Fruit fly (Drosophila melanogaster) whole organism, prepupa: ENCODE data around the gene CG15498.
A peak's percentile ranks its signal among the peaks of the same experiment; 100 is the strongest.

Experiments used
- Blimp-1 ChIP-seq: fragments of 200-800 bp; sonication (Bioruptor generic); optimal IDR thresholded peaks from 3 replicates; lab custom pipeline; 2017; ENCODE audit warnings: missing biosample characterization, missing genetic modification characterization, mild to moderate bottlenecking, moderate library complexity, missing genetic modification reagents
- CG10669 ChIP-seq: fragments of 200-800 bp; sonication (Bioruptor generic); optimal IDR thresholded peaks from 3 replicates; lab custom pipeline; 2018; ENCODE audit warnings: missing biosample characterization, mild to moderate bottlenecking, missing genetic modification characterization, moderate library complexity
- CG11294 ChIP-seq: fragments of 200-800 bp; sonication (Bioruptor generic); IDR thresholded peaks from 2 replicates; pipeline ENCODE4 v1.3.6; 2022; ENCODE audit warnings: missing biosample characterization, missing genetic modification characterization
- CG11762 ChIP-seq: fragments of 200-800 bp; sonication (Bioruptor generic); optimal IDR thresholded peaks from 3 replicates; lab custom pipeline; 2016; ENCODE audit warnings: missing biosample characterization, missing genetic modification characterization; ENCODE audit not compliant: insufficient read depth
- CG11902 ChIP-seq: fragments of 200-800 bp; sonication (Bioruptor generic); optimal IDR thresholded peaks from 3 replicates; lab custom pipeline; 2016; ENCODE audit warnings: missing biosample characterization, missing genetic modification characterization
- CG16779 ChIP-seq: fragments of 200-800 bp; sonication (Bioruptor generic); optimal IDR thresholded peaks from 3 replicates; lab custom pipeline; 2017; ENCODE audit warnings: missing biosample characterization, mild to moderate bottlenecking, missing genetic modification characterization
- CG31627 ChIP-seq: fragments of 200-800 bp; sonication (Bioruptor generic); optimal IDR thresholded peaks from 3 replicates; lab custom pipeline; 2016; ENCODE audit warnings: missing biosample characterization, missing genetic modification characterization
- CG32006 ChIP-seq: fragments of 200-800 bp; sonication (Bioruptor generic); optimal IDR thresholded peaks from 3 replicates; lab custom pipeline; 2017; ENCODE audit warnings: missing biosample characterization, mild to moderate bottlenecking, missing genetic modification characterization
- CG3919 ChIP-seq: fragments of 200-800 bp; sonication (Bioruptor generic); optimal IDR thresholded peaks from 3 replicates; lab custom pipeline; 2016; ENCODE audit warnings: missing biosample characterization, missing genetic modification characterization
- CG6276 ChIP-seq: fragments of 200-800 bp; sonication (Bioruptor generic); optimal IDR thresholded peaks from 2 replicates; lab custom pipeline; 2017; ENCODE audit warnings: missing biosample characterization, mild to moderate bottlenecking, missing genetic modification characterization
- CG6808 ChIP-seq: fragments of 200-800 bp; sonication (Bioruptor generic); optimal IDR thresholded peaks from 3 replicates; lab custom pipeline; 2017; ENCODE audit warnings: missing biosample characterization, missing genetic modification characterization, mild to moderate bottlenecking, moderate library complexity, missing genetic modification reagents
- CG6854 ChIP-seq: fragments of 200-800 bp; sonication (Bioruptor generic); optimal IDR thresholded peaks from 2 replicates; lab custom pipeline; 2017; ENCODE audit warnings: missing biosample characterization, mild to moderate bottlenecking, missing genetic modification characterization
- CG7368 ChIP-seq: fragments of 200-800 bp; sonication (Bioruptor generic); optimal IDR thresholded peaks from 3 replicates; lab custom pipeline; 2016; ENCODE audit warnings: missing biosample characterization, missing genetic modification characterization
- CG8119 ChIP-seq: fragments of 200-800 bp; sonication (Bioruptor generic); IDR thresholded peaks from 3 replicates; pipeline ENCODE4 v1.3.6; 2022; ENCODE audit warnings: missing biosample characterization, missing genetic modification characterization
- CG8319 ChIP-seq: fragments of 200-800 bp; sonication (Bioruptor generic); optimal IDR thresholded peaks from 3 replicates; lab custom pipeline; 2016; ENCODE audit warnings: missing biosample characterization, missing genetic modification characterization
- CG8632 ChIP-seq: fragments of 200-800 bp; sonication (Bioruptor generic); optimal IDR thresholded peaks from 3 replicates; lab custom pipeline; 2016; ENCODE audit warnings: missing biosample characterization, missing genetic modification characterization
- CG9139 ChIP-seq: fragments of 200-800 bp; sonication (Bioruptor generic); optimal IDR thresholded peaks from 3 replicates; lab custom pipeline; 2017; ENCODE audit warnings: missing biosample characterization, mild to moderate bottlenecking, missing genetic modification characterization
- Eip75B ChIP-seq: fragments of 200-800 bp; sonication (Bioruptor generic); optimal IDR thresholded peaks from 3 replicates; lab custom pipeline; 2016; ENCODE audit warnings: missing biosample characterization, missing genetic modification characterization
- Eip78C ChIP-seq: fragments of 200-800 bp; sonication (Bioruptor generic); peaks from one replicate; lab custom pipeline; 2016; ENCODE audit warnings: missing biosample characterization, missing genetic modification characterization
- Eip93F ChIP-seq: fragments of 200-800 bp; sonication (Bioruptor generic); optimal IDR thresholded peaks from 2 replicates; lab custom pipeline; 2016; ENCODE audit warnings: missing biosample characterization, mild to moderate bottlenecking, missing genetic modification characterization
- Ets96B ChIP-seq: fragments of 200-800 bp; optimal IDR thresholded peaks from 2 replicates; lab custom pipeline; 2019; ENCODE audit warnings: missing biosample characterization, mild to moderate bottlenecking, missing genetic modification characterization, moderate library complexity
- Gug ChIP-seq: fragments of 200-800 bp; sonication (Bioruptor generic); IDR thresholded peaks from 2 replicates; pipeline ENCODE4 v1.3.6; 2022; ENCODE audit warnings: missing biosample characterization, missing genetic modification characterization
- Hr38 ChIP-seq: sonication (Bioruptor generic); optimal IDR thresholded peaks from 2 replicates; lab custom pipeline; 2016; ENCODE audit warnings: missing biosample characterization, missing genetic modification characterization
- Hr39 ChIP-seq: fragments of 200-800 bp; sonication (Bioruptor generic); optimal IDR thresholded peaks from 2 replicates; lab custom pipeline; 2016; ENCODE audit warnings: missing biosample characterization, missing genetic modification characterization
- Hr4 ChIP-seq: fragments of 200-800 bp; sonication (Bioruptor generic); optimal IDR thresholded peaks from 3 replicates; lab custom pipeline; 2016; ENCODE audit warnings: missing biosample characterization, missing genetic modification characterization
- Met ChIP-seq: fragments of 200-800 bp; sonication (Bioruptor generic); optimal IDR thresholded peaks from 3 replicates; lab custom pipeline; 2016; ENCODE audit warnings: missing biosample characterization, missing genetic modification characterization
- OdsH ChIP-seq: fragments of 200-800 bp; sonication (Bioruptor generic); optimal IDR thresholded peaks from 3 replicates; lab custom pipeline; 2016; ENCODE audit warnings: missing biosample characterization, missing genetic modification characterization
- Smox ChIP-seq: fragments of 200-800 bp; sonication (Bioruptor generic); optimal IDR thresholded peaks from 3 replicates; lab custom pipeline; 2016; ENCODE audit warnings: missing biosample characterization, missing genetic modification characterization
- Sox102F ChIP-seq: fragments of 200-800 bp; sonication (Bioruptor generic); optimal IDR thresholded peaks from 2 replicates; lab custom pipeline; 2016; ENCODE audit warnings: missing biosample characterization, mild to moderate bottlenecking, missing genetic modification characterization
- Sox14 ChIP-seq: fragments of 200-800 bp; sonication (Bioruptor generic); optimal IDR thresholded peaks from 3 replicates; lab custom pipeline; 2016; ENCODE audit warnings: missing biosample characterization, missing genetic modification characterization
- Sox15 ChIP-seq: fragments of 200-800 bp; sonication (Bioruptor generic); optimal IDR thresholded peaks from 3 replicates; lab custom pipeline; 2016; ENCODE audit warnings: missing biosample characterization, missing genetic modification characterization
- achi ChIP-seq: fragments of 200-800 bp; sonication (Bioruptor generic); optimal IDR thresholded peaks from 3 replicates; lab custom pipeline; 2016; ENCODE audit warnings: missing biosample characterization, missing genetic modification characterization
- acj6 ChIP-seq: fragments of 200-800 bp; sonication (Bioruptor generic); optimal IDR thresholded peaks from 3 replicates; lab custom pipeline; 2016; ENCODE audit warnings: missing biosample characterization, missing genetic modification characterization
- cyc ChIP-seq: fragments of 200-800 bp; sonication (Bioruptor generic); optimal IDR thresholded peaks from 3 replicates; lab custom pipeline; 2016; ENCODE audit warnings: missing biosample characterization, missing genetic modification characterization
- dsx ChIP-seq: fragments of 200-800 bp; optimal IDR thresholded peaks from 3 replicates; lab custom pipeline; 2019; ENCODE audit warnings: missing biosample characterization, mild to moderate bottlenecking, missing genetic modification characterization, moderate library complexity; ENCODE audit not compliant: poor library complexity, severe bottlenecking
- eg ChIP-seq: fragments of 200-800 bp; sonication (Bioruptor generic); IDR thresholded peaks from 3 replicates; pipeline ENCODE4 v1.3.6; 2022; ENCODE audit warnings: missing biosample characterization, missing genetic modification characterization
- fd59A ChIP-seq: fragments of 200-800 bp; sonication (Bioruptor generic); optimal IDR thresholded peaks from 2 replicates; lab custom pipeline; 2017; ENCODE audit warnings: missing biosample characterization, mild to moderate bottlenecking, missing genetic modification characterization, missing genetic modification reagents
- fd85E ChIP-seq: fragments of 200-800 bp; sonication (Bioruptor generic); optimal IDR thresholded peaks from 3 replicates; lab custom pipeline; 2016; ENCODE audit warnings: missing biosample characterization, missing genetic modification characterization
- fkh ChIP-seq: fragments of 200-800 bp; sonication (Bioruptor generic); optimal IDR thresholded peaks from 3 replicates; lab custom pipeline; 2017; ENCODE audit warnings: missing biosample characterization, mild to moderate bottlenecking, missing genetic modification characterization, moderate library complexity
- lz ChIP-seq: fragments of 200-800 bp; sonication (Bioruptor generic); optimal IDR thresholded peaks from 3 replicates; lab custom pipeline; 2016; ENCODE audit warnings: missing biosample characterization, missing genetic modification characterization
- net ChIP-seq: fragments of 200-800 bp; sonication (Bioruptor generic); optimal IDR thresholded peaks from 3 replicates; lab custom pipeline; 2016; ENCODE audit warnings: missing biosample characterization, missing genetic modification characterization
- salr ChIP-seq, 2 experiments: fragments of 200-800 bp; sonication (Bioruptor generic); optimal IDR thresholded peaks; 3 replicates each; lab custom pipeline; 2016 to 2018; ENCODE audit warnings: missing biosample characterization in 2 of 2, missing genetic modification characterization in 2 of 2, mild to moderate bottlenecking in 1 of 2
- spab ChIP-seq: fragments of 200-800 bp; sonication (Bioruptor generic); optimal IDR thresholded peaks from 2 replicates; lab custom pipeline; 2017; ENCODE audit warnings: missing biosample characterization, mild to moderate bottlenecking, missing genetic modification characterization, missing genetic modification reagents
- ss ChIP-seq, 2 experiments: fragments of 200-800 bp; sonication (Bioruptor generic); optimal IDR thresholded peaks; 2 replicates in 1 of 2; 3 replicates in 1 of 2; lab custom pipeline; 2017 to 2018; ENCODE audit warnings: mild to moderate bottlenecking in 2 of 2, missing biosample characterization in 2 of 2, missing genetic modification characterization in 2 of 2, moderate library complexity in 1 of 2
- svp ChIP-seq: fragments of 200-800 bp; sonication (Bioruptor generic); peaks from one replicate; lab custom pipeline; 2016; ENCODE audit warnings: missing biosample characterization, missing genetic modification characterization
- topi ChIP-seq: fragments of 200-800 bp; sonication (Bioruptor generic); optimal IDR thresholded peaks from 3 replicates; lab custom pipeline; 2016; ENCODE audit warnings: missing biosample characterization, missing genetic modification characterization
- vri ChIP-seq: fragments of 200-800 bp; sonication (Bioruptor generic); optimal IDR thresholded peaks from 3 replicates; lab custom pipeline; 2016; ENCODE audit warnings: missing biosample characterization, mild to moderate bottlenecking, missing genetic modification characterization

Gene CG15498

DNA sequence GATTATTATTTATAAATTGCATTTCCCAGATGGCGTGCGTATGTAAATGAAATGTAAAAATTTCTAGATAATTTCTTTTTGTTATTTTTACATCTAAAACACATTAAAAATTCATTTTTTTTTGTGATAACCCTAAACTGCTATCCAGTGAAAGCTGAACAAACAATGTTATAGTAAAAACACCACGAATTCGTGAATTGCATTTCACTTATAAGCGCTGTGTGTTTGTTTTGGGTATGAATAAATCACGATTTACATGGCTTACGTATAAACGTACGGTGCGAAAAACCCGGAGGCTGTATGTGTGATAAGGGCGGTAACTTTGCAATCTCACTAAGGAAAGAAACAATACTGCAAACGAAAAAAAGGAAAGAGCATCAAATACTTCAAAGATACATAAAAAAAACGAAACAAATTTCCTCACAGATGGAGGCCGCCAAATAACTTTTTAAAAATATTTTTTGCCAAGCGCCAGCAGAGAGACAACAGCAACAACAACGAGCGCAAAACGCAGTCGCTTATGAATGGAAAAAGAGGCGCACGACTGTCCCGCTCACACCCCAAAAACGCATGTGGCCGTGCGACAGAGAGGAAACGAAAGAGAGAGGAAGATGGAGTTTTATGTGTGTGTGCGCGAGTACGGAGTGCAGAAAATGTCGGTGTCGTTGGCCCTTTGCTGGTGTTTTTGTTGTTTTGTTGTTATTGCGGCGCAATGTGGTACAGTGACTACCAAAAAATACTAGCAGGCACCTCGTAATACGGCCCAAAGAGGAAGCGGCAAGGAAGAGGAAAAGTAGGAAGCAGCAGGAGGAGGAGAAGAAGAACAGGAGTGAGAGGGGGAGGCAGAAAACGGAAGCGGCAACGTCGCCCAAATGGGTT, 37.5 kb upstream of the CG15498 start (continued):
- TF ChIP-seq dsx (peak; percentile 95), CG6854 (GFP tag; lab: Kevin White, UChicago) (peak; percentile 73), ss (GFP tag; optimal IDR thresholded peaks at IDR 0.05; lab: Kevin White, UChicago) (peak; percentile 60 to 68)

DNA sequence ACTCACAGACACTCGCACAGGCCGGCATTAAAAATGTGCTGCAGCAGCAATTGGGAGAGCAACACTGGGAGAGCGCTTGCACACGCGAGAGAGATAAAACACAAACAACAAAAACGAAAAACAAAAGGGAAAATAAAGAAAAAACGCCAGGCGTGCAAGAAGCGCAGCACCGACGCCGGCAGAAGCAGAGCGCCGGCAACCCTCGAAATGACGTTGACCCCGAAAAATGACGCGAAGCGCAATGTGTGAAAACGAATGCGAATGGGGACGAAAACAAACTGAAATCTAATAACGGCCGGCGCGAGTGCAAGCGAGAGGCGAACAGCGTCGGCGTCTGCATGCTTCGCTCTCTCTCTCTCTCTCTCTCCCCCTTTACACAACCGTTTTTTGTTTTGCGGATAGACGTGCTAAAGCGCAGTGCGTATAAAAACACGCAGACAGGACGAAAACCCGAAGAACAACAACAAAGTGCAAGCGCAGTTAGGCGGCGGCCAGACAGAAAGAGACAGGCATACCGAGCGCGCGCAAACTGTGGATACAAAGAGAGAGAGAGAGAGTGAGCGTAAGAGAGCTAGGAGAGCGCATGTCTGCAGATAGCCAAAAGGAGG, 36.4 kb upstream of the CG15498 start:
- no peak for TF ChIP-seq Gug (GFP tag; lab: Robert Waterston, UW)
- TF ChIP-seq CG16779, result peak; percentile 96
- TF ChIP-seq svp (GFP tag; lab: Kevin White, UChicago), result peak; percentile 90
- no peak for TF ChIP-seq CG11294
- TF ChIP-seq OdsH (GFP tag; lab: Kevin White, UChicago), result peak; percentile 30
- peak; percentile 63 to 78 for TF ChIP-seq salr (GFP tag; optimal IDR thresholded peaks at IDR 0.05; lab: Kevin White, UChicago)
- TF ChIP-seq eg (GFP tag; lab: Robert Waterston, UW), result no peak
- peak; percentile 47 for TF ChIP-seq fd85E (GFP tag; lab: Kevin White, UChicago)
- TF ChIP-seq net, result peak; percentile 86
- TF ChIP-seq Sox102F (GFP tag; lab: Kevin White, UChicago), result peak; percentile 49
- peak; percentile 71 for TF ChIP-seq Eip93F (GFP tag; lab: Kevin White, UChicago)
- peak; percentile 62 for TF ChIP-seq fkh (GFP tag; lab: Kevin White, UChicago)
- TF ChIP-seq CG11762 (GFP tag; lab: Kevin White, UChicago), result peak; percentile 36
- peak; percentile 95 for TF ChIP-seq CG6276 (GFP tag; lab: Kevin White, UChicago)
- TF ChIP-seq Ets96B, result peak; percentile 22
- peak; percentile 94 for TF ChIP-seq CG6854 (GFP tag; lab: Kevin White, UChicago)
- TF ChIP-seq topi, result no peak
- TF ChIP-seq CG32006 (GFP tag; lab: Kevin White, UChicago), result peak; percentile 65
- TF ChIP-seq CG31627, result no peak
- no peak for TF ChIP-seq Smox (GFP tag; lab: Kevin White, UChicago)
- no peak for TF ChIP-seq cyc (GFP tag; lab: Kevin White, UChicago)
- peak; percentile 12 for TF ChIP-seq CG8319 (GFP tag; lab: Kevin White, UChicago)
- peak; percentile 73 for TF ChIP-seq Blimp-1 (GFP tag; lab: Kevin White, UChicago)
- peak; percentile 98 for TF ChIP-seq CG9139
- TF ChIP-seq Sox14 (GFP tag; lab: Kevin White, UChicago), result peak; percentile 65
- no peak for TF ChIP-seq lz (GFP tag; lab: Kevin White, UChicago)
- TF ChIP-seq CG8632, result peak; percentile 64
- TF ChIP-seq CG11902 (GFP tag; lab: Kevin White, UChicago), result no peak
- TF ChIP-seq CG8119 (GFP tag; lab: Robert Waterston, UW), result no peak
- peak; percentile 87 for TF ChIP-seq vri (GFP tag; lab: Kevin White, UChicago)
- no peak for TF ChIP-seq Hr39 (GFP tag; lab: Kevin White, UChicago)
- peak; percentile 78 for TF ChIP-seq CG3919 (GFP tag; lab: Kevin White, UChicago)
- no peak for TF ChIP-seq acj6 (GFP tag; lab: Kevin White, UChicago)
- TF ChIP-seq CG7368, result peak; percentile 63
- TF ChIP-seq Eip75B (GFP tag; lab: Kevin White, UChicago), result peak; percentile 78
- TF ChIP-seq achi, result peak; percentile 52
- TF ChIP-seq CG10669 (GFP tag; lab: Kevin White, UChicago), result peak; percentile 83
- TF ChIP-seq Hr4 (GFP tag; lab: Kevin White, UChicago), result no peak
- peak; percentile 84 for TF ChIP-seq fd59A (GFP tag; lab: Kevin White, UChicago)
- no peak for TF ChIP-seq Sox15 (GFP tag; lab: Kevin White, UChicago)
- peak; percentile 24 for TF ChIP-seq Hr38 (GFP tag; lab: Kevin White, UChicago)
- TF ChIP-seq Met (GFP tag; lab: Kevin White, UChicago), result peak; percentile 60
- peak; percentile 98 for TF ChIP-seq CG6808
- TF ChIP-seq Eip78C, result peak; percentile 84
- TF ChIP-seq ss (GFP tag; optimal IDR thresholded peaks at IDR 0.05; lab: Kevin White, UChicago), result peak; percentile 99
- peak; percentile 94 for TF ChIP-seq spab (GFP tag; lab: Kevin White, UChicago)
